Fruit fly (Drosophila melanogaster) whole organism, embryonic: ENCODE data around the gene CG42827.

Experiments
- Abd-B ChIP-seq: fragments of 200-800 bp; sonication (Bioruptor generic); optimal IDR thresholded peaks from 2 replicates; lab custom pipeline; 2018; ENCODE audit warnings: missing biosample characterization, mild to moderate bottlenecking, missing genetic modification characterization, moderate library complexity
- Asciz ChIP-seq: fragments of 200-800 bp; sonication (Bioruptor generic); optimal IDR thresholded peaks from 2 replicates; lab custom pipeline; 2017; ENCODE audit warnings: missing biosample characterization, mild to moderate bottlenecking, missing genetic modification characterization, missing genetic modification reagents
- Atf-2 ChIP-seq: fragments of 200-800 bp; sonication (Bioruptor generic); optimal IDR thresholded peaks from 2 replicates; lab custom pipeline; 2016; ENCODE audit warnings: missing biosample characterization, missing genetic modification characterization
- Awh ChIP-seq: fragments of 200-800 bp; sonication (Bioruptor generic); IDR thresholded peaks from 2 replicates; pipeline ENCODE4, ENCODE4 v1.3.6; 2022; ENCODE audit warnings: missing biosample characterization, missing genetic modification characterization
- Bdp1 ChIP-seq: fragments of 200-800 bp; sonication (Bioruptor generic); optimal IDR thresholded peaks from 3 replicates; lab custom pipeline; 2016; ENCODE audit warnings: missing biosample characterization, missing genetic modification characterization
- CG12155 ChIP-seq: fragments of 200-800 bp; sonication (Bioruptor generic); optimal IDR thresholded peaks from 3 replicates; lab custom pipeline; 2016; ENCODE audit warnings: missing biosample characterization, missing genetic modification characterization
- CG13775 ChIP-seq: fragments of 200-800 bp; sonication (Bioruptor generic); optimal IDR thresholded peaks from 3 replicates; lab custom pipeline; 2017; ENCODE audit warnings: missing biosample characterization, mild to moderate bottlenecking, missing genetic modification characterization
- CG14050 ChIP-seq: fragments of 200-800 bp; sonication (Bioruptor generic); IDR thresholded peaks from 3 replicates; pipeline ENCODE4 v1.3.6; 2022; ENCODE audit warnings: missing biosample characterization, missing genetic modification characterization
- CG14667 ChIP-seq: fragments of 200-800 bp; sonication (Bioruptor generic); IDR thresholded peaks from 2 replicates; pipeline ENCODE4 v1.3.6; 2022; ENCODE audit warnings: missing biosample characterization, missing genetic modification characterization
- CG14860 ChIP-seq: fragments of 200-800 bp; sonication (Bioruptor generic); IDR thresholded peaks from 3 replicates; pipeline ENCODE4 v1.3.6; 2022; ENCODE audit warnings: missing biosample characterization, missing genetic modification characterization; ENCODE audit not compliant: partially characterized antibody
- CG15073 ChIP-seq: fragments of 200-800 bp; sonication (Bioruptor generic); optimal IDR thresholded peaks from 2 replicates; lab custom pipeline; 2016; ENCODE audit warnings: missing biosample characterization, missing genetic modification characterization
- CG15269 ChIP-seq: fragments of 200-800 bp; sonication (Bioruptor generic); optimal IDR thresholded peaks from 2 replicates; lab custom pipeline; 2018; ENCODE audit warnings: missing biosample characterization, mild to moderate bottlenecking, missing genetic modification characterization, moderate library complexity
- CG1647 ChIP-seq: fragments of 200-800 bp; sonication (Bioruptor generic); optimal IDR thresholded peaks from 3 replicates; lab custom pipeline; 2016; ENCODE audit warnings: missing biosample characterization, missing genetic modification characterization
- CG16815 ChIP-seq: fragments of 200-800 bp; sonication (Bioruptor generic); optimal IDR thresholded peaks from 3 replicates; lab custom pipeline; 2017; ENCODE audit warnings: missing biosample characterization, mild to moderate bottlenecking, missing genetic modification characterization
- CG17385 ChIP-seq: fragments of 200-800 bp; sonication (Bioruptor generic); optimal IDR thresholded peaks from 3 replicates; lab custom pipeline; 2018; ENCODE audit warnings: missing biosample characterization, mild to moderate bottlenecking, missing genetic modification characterization
- CG17802 ChIP-seq: fragments of 200-800 bp; sonication (Bioruptor generic); optimal IDR thresholded peaks from 2 replicates; lab custom pipeline; 2018; ENCODE audit warnings: missing biosample characterization, mild to moderate bottlenecking, missing genetic modification characterization, moderate library complexity
- CG17912 ChIP-seq: fragments of 200-800 bp; sonication (Bioruptor generic); optimal IDR thresholded peaks from 2 replicates; lab custom pipeline; 2018; ENCODE audit warnings: missing biosample characterization, mild to moderate bottlenecking, missing genetic modification characterization
- CG31441 ChIP-seq: fragments of 200-800 bp; sonication (Bioruptor generic); IDR thresholded peaks from 2 replicates; pipeline ENCODE4 v1.3.6; 2022; ENCODE audit warnings: missing biosample characterization, missing genetic modification characterization
- CG32532 ChIP-seq: fragments of 200-800 bp; sonication (Bioruptor generic); IDR thresholded peaks from 2 replicates; pipeline ENCODE4 v1.3.6; 2022; ENCODE audit warnings: missing biosample characterization, missing genetic modification characterization
- CG3281 ChIP-seq: fragments of 200-800 bp; sonication (Bioruptor generic); optimal IDR thresholded peaks from 3 replicates; lab custom pipeline; 2017; ENCODE audit warnings: missing biosample characterization, mild to moderate bottlenecking, missing genetic modification characterization
- CG4328 ChIP-seq: fragments of 200-800 bp; sonication (Bioruptor generic); optimal IDR thresholded peaks from 3 replicates; lab custom pipeline; 2017; ENCODE audit warnings: missing biosample characterization, missing genetic modification reagents, missing genetic modification characterization
- CG4360 ChIP-seq: fragments of 200-800 bp; sonication (Bioruptor generic); IDR thresholded peaks from 2 replicates; pipeline ENCODE4 v1.3.6; 2022; ENCODE audit warnings: missing biosample characterization, missing genetic modification characterization
- CG6689 ChIP-seq: fragments of 200-800 bp; sonication (Bioruptor generic); IDR thresholded peaks from 2 replicates; pipeline ENCODE4 v1.3.6; 2022; ENCODE audit warnings: missing biosample characterization, missing genetic modification characterization
- CG8924 ChIP-seq: fragments of 200-800 bp; optimal IDR thresholded peaks from 3 replicates; lab custom pipeline; 2019; ENCODE audit warnings: missing biosample characterization, mild to moderate bottlenecking, missing genetic modification characterization, moderate library complexity
- E2f1 ChIP-seq: fragments of 200-800 bp; sonication (Bioruptor generic); IDR thresholded peaks from 2 replicates; pipeline ENCODE4 v1.3.6; 2022; ENCODE audit warnings: missing biosample characterization, missing genetic modification characterization
- Eip74EF ChIP-seq, 2 experiments: fragments of 200-800 bp in 1 of 2; fragments of >200 bp in 1 of 2; sonication (Bioruptor generic) in 1 of 2; optimal IDR thresholded peaks; 2 replicates each; lab custom pipeline; 2017 to 2019; ENCODE audit warnings: missing biosample characterization in 2 of 2, missing genetic modification characterization in 2 of 2, mild to moderate bottlenecking in 1 of 2, moderate library complexity in 1 of 2
- Hr78 ChIP-seq, 2 experiments: fragments of 200-800 bp in 1 of 2; fragments of >200 bp in 1 of 2; sonication (Bioruptor generic) in 1 of 2; optimal IDR thresholded peaks; 2 replicates each; lab custom pipeline; 2017 to 2019; ENCODE audit warnings: missing biosample characterization in 2 of 2, missing genetic modification characterization in 2 of 2, mild to moderate bottlenecking in 1 of 2, moderate library complexity in 1 of 2
- Max ChIP-seq: fragments of 200-800 bp; sonication (Bioruptor generic); optimal IDR thresholded peaks from 2 replicates; lab custom pipeline; 2016; ENCODE audit warnings: missing biosample characterization, mild to moderate bottlenecking, missing genetic modification characterization
- Mes4 ChIP-seq: fragments of 200-800 bp; sonication (Bioruptor generic); optimal IDR thresholded peaks from 2 replicates; lab custom pipeline; 2016; ENCODE audit warnings: missing biosample characterization, missing genetic modification characterization
- Myb ChIP-seq: fragments of 200-800 bp; sonication (Bioruptor generic); optimal IDR thresholded peaks from 2 replicates; lab custom pipeline; 2016; ENCODE audit warnings: missing biosample characterization, missing genetic modification characterization
- Poxn ChIP-seq: fragments of 200-800 bp; sonication (Bioruptor generic); IDR thresholded peaks from 2 replicates; pipeline ENCODE4 v1.3.6; 2022; ENCODE audit warnings: missing biosample characterization, missing genetic modification characterization
- Sox102F ChIP-seq: fragments of 200-800 bp; sonication (Bioruptor generic); optimal IDR thresholded peaks from 2 replicates; lab custom pipeline; 2018; ENCODE audit warnings: missing biosample characterization, mild to moderate bottlenecking, missing genetic modification characterization, moderate library complexity
- Spps ChIP-seq: fragments of 200-800 bp; sonication (Bioruptor generic); optimal IDR thresholded peaks from 2 replicates; lab custom pipeline; 2018; ENCODE audit warnings: missing biosample characterization, mild to moderate bottlenecking, missing genetic modification characterization
- bbx ChIP-seq: fragments of 200-800 bp; sonication (Bioruptor generic); IDR thresholded peaks from 2 replicates; pipeline ENCODE4 v1.3.6; 2022; ENCODE audit warnings: missing biosample characterization, missing genetic modification characterization; ENCODE audit not compliant: partially characterized antibody
- dm ChIP-seq: fragments of 200-800 bp; sonication (Bioruptor generic); optimal IDR thresholded peaks from 3 replicates; lab custom pipeline; 2016; ENCODE audit warnings: missing biosample characterization, missing genetic modification characterization
- esg ChIP-seq: fragments of 200-800 bp; sonication (Bioruptor generic); conservative IDR thresholded peaks from 2 replicates; pipeline ENCODE4 v1.3.6; 2022; ENCODE audit warnings: missing biosample characterization, missing genetic modification characterization
- fd96Cb ChIP-seq: fragments of 200-800 bp; sonication (Bioruptor generic); optimal IDR thresholded peaks from 2 replicates; lab custom pipeline; 2018; ENCODE audit warnings: missing biosample characterization, mild to moderate bottlenecking, missing genetic modification characterization, moderate library complexity
- fru ChIP-seq: fragments of >200 bp; optimal IDR thresholded peaks from 2 replicates; lab custom pipeline; 2017
- grn ChIP-seq: fragments of 200-800 bp; sonication (Bioruptor generic); optimal IDR thresholded peaks from 3 replicates; lab custom pipeline; 2017; ENCODE audit warnings: missing biosample characterization, missing genetic modification characterization
- hth ChIP-seq: fragments of >200 bp; optimal IDR thresholded peaks from 2 replicates; lab custom pipeline; 2017; ENCODE audit warnings: inconsistent platforms
- jing ChIP-seq: fragments of 200-800 bp; sonication (Bioruptor generic); optimal IDR thresholded peaks from 2 replicates; lab custom pipeline; 2018; ENCODE audit warnings: missing biosample characterization, mild to moderate bottlenecking, missing genetic modification characterization
- knrl ChIP-seq: fragments of 200-800 bp; sonication (Bioruptor generic); IDR thresholded peaks from 3 replicates; pipeline ENCODE4 v1.3.6; 2022; ENCODE audit warnings: missing biosample characterization, missing genetic modification characterization; ENCODE audit not compliant: partially characterized antibody
- peb ChIP-seq: fragments of 200-800 bp; sonication (Bioruptor generic); IDR thresholded peaks from 2 replicates; pipeline ENCODE4 v1.3.6; 2022; ENCODE audit warnings: missing biosample characterization, missing genetic modification characterization
- phol ChIP-seq: fragments of 200-800 bp; sonication (Bioruptor generic); optimal IDR thresholded peaks from 3 replicates; lab custom pipeline; 2018; ENCODE audit warnings: missing biosample characterization, mild to moderate bottlenecking, missing genetic modification characterization, moderate library complexity
- psq ChIP-seq: fragments of 200-800 bp; sonication (Bioruptor generic); optimal IDR thresholded peaks from 2 replicates; lab custom pipeline; 2017; ENCODE audit warnings: missing biosample characterization, missing genetic modification characterization
- repo ChIP-seq: fragments of 200-800 bp; sonication (Bioruptor generic); optimal IDR thresholded peaks from 2 replicates; lab custom pipeline; 2016; ENCODE audit warnings: missing biosample characterization, missing genetic modification characterization
- row ChIP-seq: fragments of 200-800 bp; sonication (Bioruptor generic); IDR thresholded peaks from 3 replicates; pipeline ENCODE4 v1.3.6; 2022; ENCODE audit warnings: missing biosample characterization, missing genetic modification characterization
- schlank ChIP-seq: fragments of 200-800 bp; sonication (Bioruptor generic); optimal IDR thresholded peaks from 2 replicates; lab custom pipeline; 2018; ENCODE audit warnings: missing biosample characterization, mild to moderate bottlenecking, missing genetic modification characterization
- vvl ChIP-seq: fragments of 200-800 bp; sonication (Bioruptor generic); IDR thresholded peaks from 2 replicates; pipeline ENCODE4 v1.3.6; 2022; ENCODE audit warnings: missing biosample characterization, missing genetic modification characterization
- zen2 ChIP-seq: fragments of 200-800 bp; sonication (Bioruptor generic); IDR thresholded peaks from 3 replicates; pipeline ENCODE4 v1.3.6; 2022; ENCODE audit warnings: missing biosample characterization, missing genetic modification characterization; ENCODE audit not compliant: partially characterized antibody
- zfh1 ChIP-seq: fragments of 200-800 bp; sonication (Bioruptor generic); IDR thresholded peaks from 3 replicates; pipeline ENCODE4 v1.3.6; 2022; ENCODE audit warnings: missing biosample characterization, missing genetic modification characterization

CG42827 gene

dm6 chr3R:23335577-23335976 lies 37.1 kb upstream of the CG42827 start (continued):
- peak; percentile 74 for TF ChIP-seq phol (tag; lab: Kevin White, UChicago)
- TF ChIP-seq psq (GFP tag; lab: Kevin White, UChicago) = peak; percentile 32
- TF ChIP-seq repo (GFP tag; lab: Kevin White, UChicago) = no peak
- no peak for TF ChIP-seq hth (lab: Kevin White, UChicago)
- no peak for TF ChIP-seq CG1647 (GFP tag; lab: Kevin White, UChicago)
- peak; percentile 76 for TF ChIP-seq row (GFP tag; lab: Robert Waterston, UW)
- no peak for TF ChIP-seq CG17802
- peak; percentile 64 for TF ChIP-seq vvl (GFP tag; lab: Robert Waterston, UW)
- peak; percentile 87 for TF ChIP-seq CG8924 (tag; lab: Kevin White, UChicago)
- peak; percentile 49; the same call in 1 of the 2 replicates for TF ChIP-seq Poxn (GFP tag; lab: Robert Waterston, UW)
- peak in 1 of 2 experiments; percentile 60 for TF ChIP-seq Eip74EF (GFP tag; optimal IDR thresholded peaks at IDR 0.05; lab: Kevin White, UChicago)
- no peak for TF ChIP-seq CG14860
- TF ChIP-seq CG6689 = peak; percentile 78
- TF ChIP-seq fd96Cb (tag; lab: Kevin White, UChicago) = peak; percentile 47
- peak in 1 of 2 experiments; percentile 10 for TF ChIP-seq Hr78 (GFP tag; optimal IDR thresholded peaks at IDR 0.05; lab: Kevin White, UChicago)
- TF ChIP-seq zfh1 (GFP tag; lab: Robert Waterston, UW) = peak; percentile 70; the same call in 2 of the 3 replicates
- no peak for TF ChIP-seq zen2 (GFP tag; lab: Robert Waterston, UW)
- peak; percentile 37 for TF ChIP-seq CG16815 (GFP tag; lab: Kevin White, UChicago)
- no peak for TF ChIP-seq Myb
- TF ChIP-seq CG14050 (GFP tag; lab: Robert Waterston, UW) = peak; percentile 35; the same call in 2 of the 3 replicates
- no peak for TF ChIP-seq CG4360 (GFP tag; lab: Robert Waterston, UW)
- no peak for TF ChIP-seq bbx
- TF ChIP-seq Awh (GFP tag; lab: Robert Waterston, UW) = no peak
- TF ChIP-seq Max = peak; percentile 76
- peak; percentile 77 for TF ChIP-seq Abd-B (GFP tag; lab: Kevin White, UChicago)
- no peak for TF ChIP-seq CG15073 (GFP tag; lab: Kevin White, UChicago)
- no peak for TF ChIP-seq dm
- TF ChIP-seq Atf-2 (GFP tag; lab: Kevin White, UChicago) = no peak
- TF ChIP-seq CG14667 = no peak
- TF ChIP-seq jing = no peak
- peak; percentile 64 for TF ChIP-seq Sox102F (GFP tag; lab: Kevin White, UChicago)
- TF ChIP-seq CG32532 (GFP tag; lab: Robert Waterston, UW) = peak; percentile 85
- peak; percentile 55 for TF ChIP-seq CG12155 (GFP tag; lab: Kevin White, UChicago)
- TF ChIP-seq Asciz (GFP tag; lab: Kevin White, UChicago) = peak; percentile 71
- peak; percentile 51 for TF ChIP-seq schlank (tag; lab: Kevin White, UChicago)
- TF ChIP-seq CG17385 (GFP tag; lab: Kevin White, UChicago) = peak; percentile 72
- TF ChIP-seq CG17912 (GFP tag; lab: Kevin White, UChicago) = no peak
- no peak for TF ChIP-seq Bdp1 (GFP tag; lab: Kevin White, UChicago)
- TF ChIP-seq Spps (tag; lab: Kevin White, UChicago) = no peak
- TF ChIP-seq CG15269 = peak; percentile 87
- TF ChIP-seq fru (lab: Kevin White, UChicago) = no peak
- TF ChIP-seq CG31441 (GFP tag; lab: Robert Waterston, UW) = peak; percentile 58; the same call in 1 of the 2 replicates
- peak; percentile 40; the same call in 1 of the 2 replicates for TF ChIP-seq esg (GFP tag; lab: Robert Waterston, UW)
- TF ChIP-seq CG13775 (GFP tag; lab: Kevin White, UChicago) = peak; percentile 83
- peak; percentile 10 for TF ChIP-seq grn (GFP tag; lab: Kevin White, UChicago)
- TF ChIP-seq peb (GFP tag; lab: Robert Waterston, UW) = 0 out of 2 replicates have a peak, but pooled peaks have one; percentile 14
- TF ChIP-seq knrl (GFP tag; lab: Robert Waterston, UW) = no peak
- peak; percentile 78 for TF ChIP-seq CG4328 (GFP tag; lab: Kevin White, UChicago)
- TF ChIP-seq CG3281 (GFP tag; lab: Kevin White, UChicago) = peak; percentile 97
- TF ChIP-seq E2f1 (GFP tag; lab: Robert Waterston, UW) = peak; percentile 48; the same call in 1 of the 2 replicates
- no peak for TF ChIP-seq Mes4
